Worm (Caenorhabditis elegans) whole organism, early embryonic: ENCODE measurements around the gene F35E8.10.

Experiments
- B0310.2 ChIP-seq: sonication (generic microtip); optimal IDR thresholded peaks from 2 replicates; lab custom pipeline; 2016; ENCODE audit warnings: mild to moderate bottlenecking, missing genetic modification characterization, missing compliant biosample characterization
- F13C5.2 ChIP-seq: sonication (generic microtip); optimal IDR thresholded peaks from 2 replicates; lab custom pipeline; 2017; ENCODE audit warnings: mild to moderate bottlenecking, missing genetic modification characterization, inconsistent platforms, missing compliant biosample characterization
- aly-1 ChIP-seq: sonication (generic microtip); optimal IDR thresholded peaks from 2 replicates; lab custom pipeline; 2016; ENCODE audit warnings: missing genetic modification characterization, missing compliant biosample characterization
- ama-1 ChIP-seq: fragments of 150-350 bp; optimal IDR thresholded peaks from 2 replicates; lab custom pipeline; 2014
- ceh-13 ChIP-seq: fragments of 200-800 bp; sonication (Bioruptor generic); optimal IDR thresholded peaks from 2 replicates; lab custom pipeline; 2018; ENCODE audit warnings: mild to moderate bottlenecking, missing genetic modification characterization, missing compliant biosample characterization
- ceh-36 ChIP-seq: sonication (generic microtip); optimal IDR thresholded peaks from 2 replicates; lab custom pipeline; 2016; ENCODE audit warnings: missing genetic modification characterization, inconsistent platforms, missing compliant biosample characterization
- ets-7 ChIP-seq: sonication (generic microtip); optimal IDR thresholded peaks from 2 replicates; lab custom pipeline; 2016; ENCODE audit warnings: missing genotype, missing genetic modification characterization, missing compliant biosample characterization
- flt-1 ChIP-seq: fragments of 200-800 bp; sonication (Bioruptor generic); IDR thresholded peaks from 2 replicates; pipeline ENCODE4 v1.3.6; 2022; ENCODE audit warnings: missing genetic modification characterization, missing compliant biosample characterization
- hmbx-1 ChIP-seq: sonication (generic microtip); optimal IDR thresholded peaks from 2 replicates; lab custom pipeline; 2016; ENCODE audit warnings: mild to moderate bottlenecking, missing genetic modification characterization, missing compliant biosample characterization
- hmg-4 ChIP-seq: fragments of 200-800 bp; sonication (Bioruptor generic); optimal IDR thresholded peaks from 2 replicates; lab custom pipeline; 2018; ENCODE audit warnings: mild to moderate bottlenecking, missing genetic modification characterization, missing compliant biosample characterization
- hnd-1 ChIP-seq: sonication (generic microtip); optimal IDR thresholded peaks from 2 replicates; lab custom pipeline; 2016; ENCODE audit warnings: missing genetic modification characterization, missing compliant biosample characterization
- pes-1 ChIP-seq: fragments of 200-800 bp; sonication (Bioruptor generic); IDR thresholded peaks from 2 replicates; pipeline ENCODE4 v1.3.6; 2022; ENCODE audit warnings: missing genetic modification reagents, missing genetic modification characterization, missing compliant biosample characterization
- scrt-1 ChIP-seq: fragments of 200-800 bp; sonication (Bioruptor generic); IDR thresholded peaks from 2 replicates; pipeline ENCODE4 v1.3.6; 2022; ENCODE audit warnings: missing genetic modification characterization, missing compliant biosample characterization
- sea-1 ChIP-seq: fragments of 200-800 bp; sonication (Bioruptor generic); conservative IDR thresholded peaks from 2 replicates; pipeline ENCODE4 v1.3.6; 2022; ENCODE audit warnings: missing genetic modification characterization, missing compliant biosample characterization
- tbx-11 ChIP-seq: fragments of 200-800 bp; sonication (Bioruptor generic); IDR thresholded peaks from 2 replicates; pipeline ENCODE4 v1.3.6; 2022; ENCODE audit warnings: missing genetic modification characterization, missing compliant biosample characterization
- tbx-37 ChIP-seq: fragments of 200-800 bp; sonication (Bioruptor generic); conservative IDR thresholded peaks from 2 replicates; pipeline ENCODE4 v1.3.6; 2022; ENCODE audit warnings: missing genetic modification reagents, missing genetic modification characterization, missing compliant biosample characterization
- tra-4 ChIP-seq: sonication (generic microtip); optimal IDR thresholded peaks from 2 replicates; lab custom pipeline; 2017; ENCODE audit warnings: missing genetic modification characterization, missing compliant biosample characterization

Gene F35E8.10

ce11 chrV:15887708-15888295, 32.4 kb downstream of the F35E8.10 start:
- TF ChIP-seq ama-1 (lab: Kevin White, UChicago): no peak
- TF ChIP-seq tbx-37: no peak
- no peak for TF ChIP-seq flt-1 (GFP tag; lab: Robert Waterston, UW)
- no peak for TF ChIP-seq hmg-4
- no peak for TF ChIP-seq tra-4 (tag; lab: Kevin White, UChicago)
- TF ChIP-seq ceh-36 (tag; lab: Kevin White, UChicago): no peak
- no peak for TF ChIP-seq hmbx-1 (tag; lab: Kevin White, UChicago)
- no peak for TF ChIP-seq B0310.2 (tag; lab: Kevin White, UChicago)
- TF ChIP-seq aly-1 (tag; lab: Kevin White, UChicago): no peak
- TF ChIP-seq scrt-1 (GFP tag; lab: Robert Waterston, UW): no peak
- TF ChIP-seq pes-1 (GFP tag; lab: Robert Waterston, UW): no peak
- TF ChIP-seq sea-1 (GFP tag; lab: Robert Waterston, UW): no peak
- no peak for TF ChIP-seq tbx-11 (GFP tag; lab: Robert Waterston, UW)

ce11 chrV:15885967-15886366, 34.2 kb downstream of the F35E8.10 start, which contains the start of gene T06C12.9:
TSS of gene T06C12.9 (minus strand) at chrV:15886067.
- TF ChIP-seq B0310.2 (tag; lab: Kevin White, UChicago): no peak
- TF ChIP-seq sea-1 (GFP tag; lab: Robert Waterston, UW): no peak
- TF ChIP-seq tbx-11 (GFP tag; lab: Robert Waterston, UW): no peak
- TF ChIP-seq scrt-1 (GFP tag; lab: Robert Waterston, UW): no peak
- no peak for TF ChIP-seq ets-7
- no peak for TF ChIP-seq hmg-4
- TF ChIP-seq tra-4 (tag; lab: Kevin White, UChicago): no peak
- no peak for TF ChIP-seq F13C5.2 (tag; lab: Kevin White, UChicago)
- TF ChIP-seq pes-1 (GFP tag; lab: Robert Waterston, UW): no peak
- TF ChIP-seq ceh-13 (GFP tag; lab: Kevin White, UChicago): no peak
- no peak for TF ChIP-seq flt-1 (GFP tag; lab: Robert Waterston, UW)
- TF ChIP-seq hnd-1: no peak
- TF ChIP-seq hmbx-1 (tag; lab: Kevin White, UChicago): no peak
- TF ChIP-seq ama-1 (lab: Kevin White, UChicago): no peak
- no peak for TF ChIP-seq ceh-36 (tag; lab: Kevin White, UChicago)
- no peak for TF ChIP-seq tbx-37
- no peak for TF ChIP-seq aly-1 (tag; lab: Kevin White, UChicago)

ce11 chrV:15884698-15885097, 35.5 kb downstream of the F35E8.10 start, which contains the start of gene oac-42:
TSS of gene oac-42 (minus strand) at chrV:15884798.
- TF ChIP-seq tbx-37 (no peak), tbx-11 (GFP tag; lab: Robert Waterston, UW) (no peak), pes-1 (GFP tag; lab: Robert Waterston, UW) (no peak), hmg-4 (no peak), ceh-13 (GFP tag; lab: Kevin White, UChicago) (no peak), aly-1 (tag; lab: Kevin White, UChicago) (no peak), ceh-36 (tag; lab: Kevin White, UChicago) (no peak)

ce11 chrV:15880705-15881104, 39.5 kb downstream of the F35E8.10 start:
- TF ChIP-seq ets-7: no peak
- no peak for TF ChIP-seq ceh-13 (GFP tag; lab: Kevin White, UChicago)
- TF ChIP-seq hmbx-1 (tag; lab: Kevin White, UChicago): no peak
- no peak for TF ChIP-seq hnd-1
- TF ChIP-seq B0310.2 (tag; lab: Kevin White, UChicago): no peak
- TF ChIP-seq tbx-37: no peak
- no peak for TF ChIP-seq ama-1 (lab: Kevin White, UChicago)
- no peak for TF ChIP-seq flt-1 (GFP tag; lab: Robert Waterston, UW)
- TF ChIP-seq F13C5.2 (tag; lab: Kevin White, UChicago): no peak
- TF ChIP-seq aly-1 (tag; lab: Kevin White, UChicago): no peak
- TF ChIP-seq pes-1 (GFP tag; lab: Robert Waterston, UW): no peak
- no peak for TF ChIP-seq hmg-4
- no peak for TF ChIP-seq ceh-36 (tag; lab: Kevin White, UChicago)
- no peak for TF ChIP-seq tra-4 (tag; lab: Kevin White, UChicago)
- no peak for TF ChIP-seq scrt-1 (GFP tag; lab: Robert Waterston, UW)
- no peak for TF ChIP-seq sea-1 (GFP tag; lab: Robert Waterston, UW)
- TF ChIP-seq tbx-11 (GFP tag; lab: Robert Waterston, UW): no peak

- TF ChIP-seq pes-1 (GFP tag; lab: Robert Waterston, UW) (no peak), ceh-13 (GFP tag; lab: Kevin White, UChicago) (no peak), hnd-1 (no peak), sea-1 (GFP tag; lab: Robert Waterston, UW) (no peak), ama-1 (lab: Kevin White, UChicago) (no peak)
Measured at ce11 chrV:15880033-15880432, 40.1 kb downstream of the F35E8.10 start.

- no peak for TF ChIP-seq ceh-36 (tag; lab: Kevin White, UChicago)
- no peak for TF ChIP-seq ets-7
- no peak for TF ChIP-seq B0310.2 (tag; lab: Kevin White, UChicago)
- no peak for TF ChIP-seq ceh-13 (GFP tag; lab: Kevin White, UChicago)
- TF ChIP-seq aly-1 (tag; lab: Kevin White, UChicago): no peak
- TF ChIP-seq tbx-37: no peak
- TF ChIP-seq scrt-1 (GFP tag; lab: Robert Waterston, UW): no peak
- no peak for TF ChIP-seq hmbx-1 (tag; lab: Kevin White, UChicago)
- TF ChIP-seq ama-1 (lab: Kevin White, UChicago): no peak
- TF ChIP-seq F13C5.2 (tag; lab: Kevin White, UChicago): no peak
- no peak for TF ChIP-seq hmg-4
- no peak for TF ChIP-seq pes-1 (GFP tag; lab: Robert Waterston, UW)
- TF ChIP-seq tbx-11 (GFP tag; lab: Robert Waterston, UW): no peak
- no peak for TF ChIP-seq tra-4 (tag; lab: Kevin White, UChicago)
- TF ChIP-seq flt-1 (GFP tag; lab: Robert Waterston, UW): no peak
- no peak for TF ChIP-seq hnd-1
- no peak for TF ChIP-seq sea-1 (GFP tag; lab: Robert Waterston, UW)
Measured at ce11 chrV:15879508-15879907, 40.7 kb downstream of the F35E8.10 start, which contains the start of gene nhr-84. TSS of gene nhr-84 (minus strand) at chrV:15879608.

ce11 chrV:15876308-15876707, 43.9 kb downstream of the F35E8.10 start, which contains the start of gene nhr-102:
TSS of gene nhr-102 (minus strand) at chrV:15876408.
- TF ChIP-seq ama-1 (lab: Kevin White, UChicago): no peak
- TF ChIP-seq ceh-36 (tag; lab: Kevin White, UChicago): no peak
- TF ChIP-seq B0310.2 (tag; lab: Kevin White, UChicago): no peak
- TF ChIP-seq tbx-37: no peak
- no peak for TF ChIP-seq ceh-13 (GFP tag; lab: Kevin White, UChicago)
- no peak for TF ChIP-seq tra-4 (tag; lab: Kevin White, UChicago)
- TF ChIP-seq F13C5.2 (tag; lab: Kevin White, UChicago): no peak
- no peak for TF ChIP-seq hmg-4
- no peak for TF ChIP-seq sea-1 (GFP tag; lab: Robert Waterston, UW)
- no peak for TF ChIP-seq scrt-1 (GFP tag; lab: Robert Waterston, UW)
- TF ChIP-seq flt-1 (GFP tag; lab: Robert Waterston, UW): no peak
- no peak for TF ChIP-seq hmbx-1 (tag; lab: Kevin White, UChicago)
- no peak for TF ChIP-seq ets-7
- TF ChIP-seq hnd-1: no peak
- no peak for TF ChIP-seq pes-1 (GFP tag; lab: Robert Waterston, UW)
- TF ChIP-seq tbx-11 (GFP tag; lab: Robert Waterston, UW): no peak
